Fruit fly (Drosophila melanogaster): ENCODE measurements around the gene Gs1l.

- no peak for TF ChIP-seq CG33017 (tag; optimal IDR thresholded peaks at IDR 0.05)
- TF ChIP-seq Clk (GFP tag; optimal IDR thresholded peaks at IDR 0.05), result no peak
- no peak for TF ChIP-seq kay (GFP tag; ENCODE audit: borderline replicate concordance)
- no peak for TF ChIP-seq CG1620 (GFP tag; optimal IDR thresholded peaks at IDR 0.05)
- TF ChIP-seq CG7101 (tag; optimal IDR thresholded peaks at IDR 0.05), result no peak
- no peak for TF ChIP-seq bab1 (GFP tag; optimal IDR thresholded peaks at IDR 0.05)
Observed at dm6 chr2L:4437487-4437886, 19.1 kb downstream of the Gs1l start, which contains the start of gene CG43056.
